Fruit fly (Drosophila melanogaster): ENCODE data around the gene Dpy-30L2.

The Dpy-30L2 gene

DNA sequence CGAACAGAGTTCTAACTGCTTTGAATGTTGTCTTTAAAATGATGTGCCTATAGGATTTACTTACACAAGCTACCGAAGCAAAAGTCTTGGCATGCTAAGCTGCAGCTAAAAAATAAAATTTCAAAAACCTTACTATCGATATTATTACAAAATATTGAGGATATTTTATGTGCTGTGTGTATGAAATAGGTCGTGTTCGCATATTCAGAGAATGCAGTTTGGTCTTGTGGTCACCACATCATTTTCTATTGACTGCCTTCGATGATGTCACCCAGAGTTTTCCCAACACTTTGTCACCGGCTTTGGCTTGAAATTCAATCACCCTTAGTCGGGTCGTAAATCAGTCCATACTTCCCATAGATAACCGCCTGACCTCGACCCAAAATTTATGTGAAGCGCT, at the start of gene Dpy-30L2:
Dpy-30L2 (minus strand) TSS at position 101 of the 400 bp plus-strand sequence.
- TF ChIP-seq pad (GFP tag; optimal IDR thresholded peaks at IDR 0.05) (no peak), CG33017 (tag; optimal IDR thresholded peaks at IDR 0.05) (no peak), ovo (GFP tag; optimal IDR thresholded peaks at IDR 0.05) (no peak), tj (GFP tag; optimal IDR thresholded peaks at IDR 0.05) (no peak), CG12768 (GFP tag; optimal IDR thresholded peaks at IDR 0.05) (no peak), Clk (GFP tag; optimal IDR thresholded peaks at IDR 0.05) (no peak), CG7045 (GFP tag; optimal IDR thresholded peaks at IDR 0.05) (no peak), CG1620 (GFP tag; optimal IDR thresholded peaks at IDR 0.05) (no peak)

DNA sequence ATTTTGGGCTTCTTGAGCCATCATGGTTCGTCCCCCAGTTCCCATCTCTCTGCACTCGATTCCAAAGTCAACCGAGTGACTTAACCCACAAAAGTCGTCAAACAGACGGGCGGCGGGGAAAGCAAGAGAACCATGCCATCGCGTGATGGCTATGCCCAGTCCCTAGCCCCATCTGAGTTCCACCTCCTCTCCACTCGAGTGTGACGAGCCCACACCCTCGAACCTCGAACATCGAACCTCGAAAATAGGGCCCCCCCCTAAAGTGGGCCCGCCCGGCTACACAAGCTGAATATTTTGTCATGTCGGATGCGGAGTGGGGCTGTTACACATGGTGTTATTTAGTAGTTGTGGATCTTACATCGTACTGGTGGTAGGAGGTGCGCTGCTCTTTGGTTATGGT, 49.0 kb upstream of the Dpy-30L2 start:
- TF ChIP-seq CG14711 (tag; optimal IDR thresholded peaks at IDR 0.05) (no peak), tj (GFP tag; optimal IDR thresholded peaks at IDR 0.05) (no peak), CG33017 (tag; optimal IDR thresholded peaks at IDR 0.05) (no peak), Hr96 (GFP tag; optimal IDR thresholded peaks at IDR 0.05) (no peak), ovo (GFP tag; optimal IDR thresholded peaks at IDR 0.05) (no peak), CG5204 (GFP tag; optimal IDR thresholded peaks at IDR 0.05) (no peak), bab1 (GFP tag; optimal IDR thresholded peaks at IDR 0.05) (no peak), CG11617 (GFP tag; optimal IDR thresholded peaks at IDR 0.05) (no peak), toe (GFP tag; optimal IDR thresholded peaks at IDR 0.05) (no peak)

- peak; percentile 60 for TF ChIP-seq kay (GFP tag; ENCODE audit: borderline replicate concordance)
- TF ChIP-seq Mnt (GFP tag; optimal IDR thresholded peaks at IDR 0.05): no peak
These were observed 45.2 kb upstream of the Dpy-30L2 start, which contains the start of gene CG14990 for dm6 chr3L:4092705-4093257. CG14990 (plus strand) TSS chr3L:4093207.

dm6 chr3L:4088694-4089190, 41.2 kb upstream of the Dpy-30L2 start, which contains the start of gene Gad1:
Gad1 (minus strand) TSS chr3L:4088744.
- TF ChIP-seq Hr96 (GFP tag; optimal IDR thresholded peaks at IDR 0.05): no peak
- no peak for TF ChIP-seq tj (GFP tag; optimal IDR thresholded peaks at IDR 0.05)
- TF ChIP-seq CG7101 (tag; optimal IDR thresholded peaks at IDR 0.05): no peak
- TF ChIP-seq kay (GFP tag; ENCODE audit: borderline replicate concordance): no peak
- no peak for TF ChIP-seq CG33017 (tag; optimal IDR thresholded peaks at IDR 0.05)
- no peak for TF ChIP-seq Clk (GFP tag; optimal IDR thresholded peaks at IDR 0.05)
- no peak for TF ChIP-seq Mnt (GFP tag; optimal IDR thresholded peaks at IDR 0.05)
- no peak for TF ChIP-seq Crg-1 (GFP tag; optimal IDR thresholded peaks at IDR 0.05)
- no peak for TF ChIP-seq CG12768 (GFP tag; optimal IDR thresholded peaks at IDR 0.05)
- TF ChIP-seq CG1620 (GFP tag; optimal IDR thresholded peaks at IDR 0.05): no peak
- no peak for TF ChIP-seq CG7045 (GFP tag; optimal IDR thresholded peaks at IDR 0.05)
- no peak for TF ChIP-seq CG5204 (GFP tag; optimal IDR thresholded peaks at IDR 0.05)

dm6 chr3L:4087281-4087680, 39.7 kb upstream of the Dpy-30L2 start, which contains the start of gene CG14989:
CG14989 (plus strand) TSS chr3L:4087581.
- no peak for TF ChIP-seq toe (GFP tag; optimal IDR thresholded peaks at IDR 0.05)
- TF ChIP-seq cic (GFP tag; optimal IDR thresholded peaks at IDR 0.05): no peak
- TF ChIP-seq bab1 (GFP tag; optimal IDR thresholded peaks at IDR 0.05): no peak
- no peak for TF ChIP-seq CG33017 (tag; optimal IDR thresholded peaks at IDR 0.05)
- TF ChIP-seq cnc (optimal IDR thresholded peaks at IDR 0.05): no peak
- no peak for TF ChIP-seq CG7045 (GFP tag; optimal IDR thresholded peaks at IDR 0.05)
- TF ChIP-seq Clk (GFP tag; optimal IDR thresholded peaks at IDR 0.05): no peak
- no peak for TF ChIP-seq Crg-1 (GFP tag; optimal IDR thresholded peaks at IDR 0.05)
- no peak for TF ChIP-seq CG1620 (GFP tag; optimal IDR thresholded peaks at IDR 0.05)
- TF ChIP-seq CG11617 (GFP tag; optimal IDR thresholded peaks at IDR 0.05): no peak
- no peak for TF ChIP-seq ovo (GFP tag; optimal IDR thresholded peaks at IDR 0.05)
- no peak for TF ChIP-seq kay (GFP tag; ENCODE audit: borderline replicate concordance)
- no peak for TF ChIP-seq pad (GFP tag; optimal IDR thresholded peaks at IDR 0.05)
- no peak for TF ChIP-seq Mnt (GFP tag; optimal IDR thresholded peaks at IDR 0.05)
- TF ChIP-seq CG5204 (GFP tag; optimal IDR thresholded peaks at IDR 0.05): no peak
- TF ChIP-seq CG12768 (GFP tag; optimal IDR thresholded peaks at IDR 0.05): no peak
- no peak for TF ChIP-seq CG14711 (tag; optimal IDR thresholded peaks at IDR 0.05)
- no peak for TF ChIP-seq CG7101 (tag; optimal IDR thresholded peaks at IDR 0.05)

- TF ChIP-seq CG7101 (tag; optimal IDR thresholded peaks at IDR 0.05): no peak
- TF ChIP-seq Mnt (GFP tag; optimal IDR thresholded peaks at IDR 0.05): no peak
- no peak for TF ChIP-seq CG5204 (GFP tag; optimal IDR thresholded peaks at IDR 0.05)
- TF ChIP-seq Hr96 (GFP tag; optimal IDR thresholded peaks at IDR 0.05): no peak
- TF ChIP-seq ovo (GFP tag; optimal IDR thresholded peaks at IDR 0.05): no peak
- no peak for TF ChIP-seq bab1 (GFP tag; optimal IDR thresholded peaks at IDR 0.05)
- no peak for TF ChIP-seq pad (GFP tag; optimal IDR thresholded peaks at IDR 0.05)
- TF ChIP-seq tj (GFP tag; optimal IDR thresholded peaks at IDR 0.05): no peak
- TF ChIP-seq Crg-1 (GFP tag; optimal IDR thresholded peaks at IDR 0.05): no peak
- no peak for TF ChIP-seq CG12768 (GFP tag; optimal IDR thresholded peaks at IDR 0.05)
- no peak for TF ChIP-seq CG7045 (GFP tag; optimal IDR thresholded peaks at IDR 0.05)
- TF ChIP-seq CG11617 (GFP tag; optimal IDR thresholded peaks at IDR 0.05): no peak
- TF ChIP-seq CG33017 (tag; optimal IDR thresholded peaks at IDR 0.05): no peak
- TF ChIP-seq cic (GFP tag; optimal IDR thresholded peaks at IDR 0.05): no peak
- no peak for TF ChIP-seq CG1620 (GFP tag; optimal IDR thresholded peaks at IDR 0.05)
- no peak for TF ChIP-seq cnc (optimal IDR thresholded peaks at IDR 0.05)
These were observed 38.3 kb upstream of the Dpy-30L2 start for dm6 chr3L:4085867-4086266.

- TF ChIP-seq ovo (GFP tag; optimal IDR thresholded peaks at IDR 0.05): no peak
- no peak for TF ChIP-seq CG7045 (GFP tag; optimal IDR thresholded peaks at IDR 0.05)
- no peak for TF ChIP-seq toe (GFP tag; optimal IDR thresholded peaks at IDR 0.05)
- no peak for TF ChIP-seq pad (GFP tag; optimal IDR thresholded peaks at IDR 0.05)
- no peak for TF ChIP-seq CG1620 (GFP tag; optimal IDR thresholded peaks at IDR 0.05)
- no peak for TF ChIP-seq Hr96 (GFP tag; optimal IDR thresholded peaks at IDR 0.05)
- TF ChIP-seq CG12768 (GFP tag; optimal IDR thresholded peaks at IDR 0.05): no peak
- no peak for TF ChIP-seq CG14711 (tag; optimal IDR thresholded peaks at IDR 0.05)
- TF ChIP-seq tj (GFP tag; optimal IDR thresholded peaks at IDR 0.05): no peak
- no peak for TF ChIP-seq CG33017 (tag; optimal IDR thresholded peaks at IDR 0.05)
- no peak for TF ChIP-seq Mnt (GFP tag; optimal IDR thresholded peaks at IDR 0.05)
- no peak for TF ChIP-seq cnc (optimal IDR thresholded peaks at IDR 0.05)
- TF ChIP-seq CG11617 (GFP tag; optimal IDR thresholded peaks at IDR 0.05): no peak
- no peak for TF ChIP-seq Clk (GFP tag; optimal IDR thresholded peaks at IDR 0.05)
These were observed 35.9 kb upstream of the Dpy-30L2 start for dm6 chr3L:4083442-4083841.

All from whole organism, adult.